Worm (Caenorhabditis elegans): ENCODE results near the gene str-226.

Gene str-226

DNA sequence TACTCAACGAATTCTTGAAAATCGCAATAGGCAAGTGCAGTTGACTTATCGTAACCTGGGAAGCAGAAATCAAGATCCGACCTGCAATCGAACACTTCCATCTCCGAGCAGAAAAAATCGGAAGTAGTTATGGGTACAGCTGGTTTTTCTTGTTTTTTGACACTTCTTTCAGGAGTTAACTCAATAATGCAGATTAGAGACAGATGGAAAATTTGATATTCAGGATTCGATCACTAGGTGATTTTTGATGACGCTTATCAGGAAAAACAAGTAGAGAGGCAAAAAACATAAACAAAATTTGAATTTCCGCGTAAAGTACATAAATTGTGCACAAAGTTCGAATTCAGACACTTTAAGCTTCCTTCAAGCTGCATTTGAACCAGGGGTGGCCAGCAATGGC is 36.3 kb downstream of the str-226 start, which contains the start of gene srw-130:
TSS of gene srw-130 (minus strand) at position 101 of the 400 bp plus-strand sequence.
- no peak for TF ChIP-seq ces-1 (GFP tag; optimal IDR thresholded peaks at IDR 0.05)
- no peak for TF ChIP-seq unc-120 (tag; optimal IDR thresholded peaks at IDR 0.05; ENCODE audit: poor library complexity, severe bottlenecking)
- TF ChIP-seq nhr-12 (tag; optimal IDR thresholded peaks at IDR 0.05), result no peak
- no peak for TF ChIP-seq cnd-1 (tag; optimal IDR thresholded peaks at IDR 0.05)
- TF ChIP-seq flh-1 (GFP tag; optimal IDR thresholded peaks at IDR 0.05), result no peak
- TF ChIP-seq unc-62 (GFP tag; optimal IDR thresholded peaks at IDR 0.05), result no peak
- no peak for TF ChIP-seq ztf-11 (tag; optimal IDR thresholded peaks at IDR 0.05)

ce11 chrV:3549553-3549952 is 37.1 kb downstream of the str-226 start, which contains the start of gene sri-21:
sri-21 (plus strand) TSS chrV:3549853.
- no peak for TF ChIP-seq mep-1 (tag; optimal IDR thresholded peaks at IDR 0.05)
- no peak for TF ChIP-seq nhr-12 (tag; optimal IDR thresholded peaks at IDR 0.05)
- TF ChIP-seq bed-3 (GFP tag; optimal IDR thresholded peaks at IDR 0.05), result no peak
- no peak for TF ChIP-seq snpc-4 (tag; optimal IDR thresholded peaks at IDR 0.05)
- TF ChIP-seq lin-13 (tag; optimal IDR thresholded peaks at IDR 0.05), result no peak
- no peak for TF ChIP-seq unc-62 (GFP tag; optimal IDR thresholded peaks at IDR 0.05)
- no peak for TF ChIP-seq nhr-2 (tag; optimal IDR thresholded peaks at IDR 0.05)
- TF ChIP-seq sptf-1 (tag; optimal IDR thresholded peaks at IDR 0.05), result no peak
- no peak for TF ChIP-seq drap-1 (GFP tag; optimal IDR thresholded peaks at IDR 0.05)
- no peak for TF ChIP-seq flh-1 (GFP tag; optimal IDR thresholded peaks at IDR 0.05)
- TF ChIP-seq ceh-39 (tag; optimal IDR thresholded peaks at IDR 0.05), result no peak
- no peak for TF ChIP-seq ham-2 (GFP tag; optimal IDR thresholded peaks at IDR 0.05)
- no peak for TF ChIP-seq unc-39 (tag; optimal IDR thresholded peaks at IDR 0.05)
- TF ChIP-seq cnd-1 (tag; optimal IDR thresholded peaks at IDR 0.05), result no peak
- no peak for TF ChIP-seq ceh-43 (GFP tag; optimal IDR thresholded peaks at IDR 0.05)

- TF ChIP-seq nhr-12 (tag; optimal IDR thresholded peaks at IDR 0.05) (no peak), mab-5 (tag; optimal IDR thresholded peaks at IDR 0.05) (no peak), sptf-1 (tag; optimal IDR thresholded peaks at IDR 0.05) (no peak), mls-2 (tag; optimal IDR thresholded peaks at IDR 0.05) (no peak), snpc-4 (tag; optimal IDR thresholded peaks at IDR 0.05) (no peak), unc-39 (tag; optimal IDR thresholded peaks at IDR 0.05) (no peak), ceh-43 (GFP tag; optimal IDR thresholded peaks at IDR 0.05) (no peak), nhr-28 (tag; optimal IDR thresholded peaks at IDR 0.05) (no peak), lsy-2 (tag; optimal IDR thresholded peaks at IDR 0.05) (no peak), cnd-1 (tag; optimal IDR thresholded peaks at IDR 0.05) (no peak), zip-8 (tag; optimal IDR thresholded peaks at IDR 0.05) (no peak)
These were observed 39.3 kb downstream of the str-226 start, which contains the start of gene grl-28 for ce11 chrV:3551765-3552164. grl-28 (minus strand) TSS chrV:3551865.

DNA sequence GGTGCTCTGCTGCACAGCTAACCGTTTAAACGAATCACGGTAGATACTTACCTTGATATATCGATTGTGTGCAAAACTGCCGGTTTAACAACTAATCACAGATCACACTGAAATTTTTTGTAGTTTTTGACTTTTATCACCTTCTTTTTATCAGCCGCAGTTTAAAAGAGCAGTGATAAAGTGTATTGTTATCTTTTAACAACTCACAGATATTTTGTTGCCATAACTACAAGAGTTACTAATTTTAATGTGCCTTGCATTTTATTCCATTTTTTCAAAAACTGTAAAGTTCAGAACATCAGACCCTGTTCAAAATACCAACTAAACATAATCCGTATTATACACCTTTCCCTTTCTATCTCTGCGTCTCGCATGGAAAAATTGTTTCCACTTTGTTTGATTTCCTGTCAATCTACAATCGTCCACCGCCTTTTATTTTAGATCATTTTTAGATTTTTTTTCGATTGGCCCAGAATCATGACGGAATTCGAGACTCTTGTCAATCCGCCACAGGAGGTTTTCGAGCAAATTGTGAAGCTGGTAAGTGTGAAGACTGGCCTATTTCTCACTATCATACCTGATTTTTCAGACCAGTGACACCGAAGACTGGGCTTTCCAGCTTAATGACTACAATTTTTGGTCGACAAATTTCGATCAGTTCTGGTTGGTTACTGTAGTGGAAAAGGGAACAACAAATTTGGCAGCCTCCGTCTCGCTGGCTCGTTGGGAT is 40.4 kb downstream of the str-226 start, which contains the start of gene T24A6.20:
TSS of gene T24A6.20 (plus strand) at position 395 of the 730 bp plus-strand sequence.
- TF ChIP-seq nhr-76 (tag; optimal IDR thresholded peaks at IDR 0.05) (no peak), ceh-39 (tag; optimal IDR thresholded peaks at IDR 0.05) (peak; percentile 5), ceh-43 (GFP tag; optimal IDR thresholded peaks at IDR 0.05) (no peak), nhr-237 (tag; optimal IDR thresholded peaks at IDR 0.05) (no peak)

DNA sequence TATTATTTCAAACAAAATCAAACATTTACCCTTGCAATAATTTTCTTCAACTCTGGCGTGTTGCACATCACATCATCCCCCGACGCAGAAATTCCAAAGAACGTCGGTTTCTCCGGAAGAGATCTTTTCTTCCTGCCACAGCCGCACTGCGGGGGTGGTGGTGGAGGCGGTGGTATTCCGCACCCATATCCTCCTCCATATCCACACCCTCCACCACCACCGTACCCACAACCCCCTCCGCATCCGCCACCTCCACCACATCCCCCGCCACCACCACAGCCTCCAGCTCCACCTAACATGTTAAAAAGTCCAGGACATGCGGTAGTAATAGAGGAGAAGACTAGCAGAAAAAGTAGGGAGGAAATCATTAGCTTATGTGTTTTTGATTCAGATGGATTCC is 42.4 kb downstream of the str-226 start, which contains the start of gene grl-29:
TSS of gene grl-29 (minus strand) at position 368 of the 400 bp plus-strand sequence.
- no peak for TF ChIP-seq mab-5 (tag; optimal IDR thresholded peaks at IDR 0.05)
- no peak for TF ChIP-seq mls-2 (tag; optimal IDR thresholded peaks at IDR 0.05)
- TF ChIP-seq bed-3 (GFP tag; optimal IDR thresholded peaks at IDR 0.05), result no peak
- no peak for TF ChIP-seq unc-62 (GFP tag; optimal IDR thresholded peaks at IDR 0.05)
- no peak for TF ChIP-seq M03D4.4 (tag; optimal IDR thresholded peaks at IDR 0.05)
- TF ChIP-seq pha-4 (tag; optimal IDR thresholded peaks at IDR 0.05), result no peak
- TF ChIP-seq lin-13 (tag; optimal IDR thresholded peaks at IDR 0.05), result no peak
- no peak for TF ChIP-seq drap-1 (GFP tag; optimal IDR thresholded peaks at IDR 0.05)
- TF ChIP-seq elt-3 (tag; optimal IDR thresholded peaks at IDR 0.05), result no peak

DNA sequence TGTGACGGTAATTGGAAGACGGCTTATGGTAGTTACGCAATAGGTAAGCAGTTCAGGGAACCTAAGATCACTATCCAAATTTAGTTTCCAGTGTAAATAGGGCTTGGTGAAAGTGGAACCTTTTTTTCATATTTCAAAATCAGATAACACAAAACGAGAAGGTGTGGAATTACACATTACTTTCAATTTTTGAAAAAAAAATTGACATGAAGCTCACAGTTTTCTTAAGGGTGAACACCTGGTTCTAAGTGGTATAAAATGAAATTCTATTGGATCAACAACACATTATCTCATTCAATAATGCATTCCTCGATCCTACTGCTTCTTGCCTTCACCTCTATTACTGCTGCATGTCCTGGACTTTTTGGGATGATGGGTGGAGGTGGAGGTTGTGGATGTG is 43.5 kb downstream of the str-226 start, which contains the start of gene grl-30:
TSS of gene grl-30 (plus strand) at position 301 of the 400 bp plus-strand sequence.
- TF ChIP-seq flh-1 (GFP tag; optimal IDR thresholded peaks at IDR 0.05) (no peak), zip-8 (tag; optimal IDR thresholded peaks at IDR 0.05) (peak; percentile 20)

Data from whole organism, mixed stage, embryonic.